Worm (Caenorhabditis elegans): ENCODE measurements around the gene idpb-4.

Gene idpb-4

ce11 chrII:8707024-8707423, 30.3 kb downstream of the idpb-4 start, which contains the start of gene cup-16:
cup-16 (plus strand) TSS chrII:8707155.
- TF ChIP-seq tra-1 (GFP tag; IDR thresholded peaks at IDR 0.05), result no peak
- TF ChIP-seq dve-1 (tag; optimal IDR thresholded peaks at IDR 0.05; ENCODE audit: insufficient read depth), result no peak
- no peak for TF ChIP-seq nhr-6 (tag; optimal IDR thresholded peaks at IDR 0.05)
- TF ChIP-seq dmd-6 (GFP tag; IDR thresholded peaks at IDR 0.05), result no peak
- no peak for TF ChIP-seq F10B5.3 (tag; optimal IDR thresholded peaks at IDR 0.05)
- no peak for TF ChIP-seq lim-7 (GFP tag; IDR thresholded peaks at IDR 0.05)
- no peak for TF ChIP-seq F44E2.7 (GFP tag; IDR thresholded peaks at IDR 0.05)
- TF ChIP-seq hlh-30 (tag; optimal IDR thresholded peaks at IDR 0.05; ENCODE audit: insufficient read depth), result peak; percentile 74
- TF ChIP-seq Y48G9A.11 (GFP tag; IDR thresholded peaks at IDR 0.05), result no peak
- no peak for TF ChIP-seq F37D6.2 (tag; optimal IDR thresholded peaks at IDR 0.05)
- TF ChIP-seq lsy-2 (tag; optimal IDR thresholded peaks at IDR 0.05), result peak in 1 of 2 experiments; percentile 36
- TF ChIP-seq unc-62 (GFP tag; optimal IDR thresholded peaks at IDR 0.05 in 1 of 2), result peak in 1 of 2 experiments; percentile 71
- no peak for TF ChIP-seq unc-62 (tag; optimal IDR thresholded peaks at IDR 0.05)
- TF ChIP-seq daf-16 (GFP tag; optimal IDR thresholded peaks at IDR 0.05), result peak in 1 of 2 experiments; percentile 25
- TF ChIP-seq daf-16 (tag; optimal IDR thresholded peaks at IDR 0.05), result no peak
- no peak for TF ChIP-seq set-16 (GFP tag; IDR thresholded peaks at IDR 0.05)
- peak; percentile 71 for TF ChIP-seq nhr-11 (tag; optimal IDR thresholded peaks at IDR 0.05)
- no peak for TF ChIP-seq ztf-7 (tag; optimal IDR thresholded peaks at IDR 0.05)
- TF ChIP-seq daf-12 (tag; optimal IDR thresholded peaks at IDR 0.05), result no peak
- no peak for TF ChIP-seq nhr-41 (GFP tag; IDR thresholded peaks at IDR 0.05)
- TF ChIP-seq T20F7.1 (GFP tag; optimal IDR thresholded peaks at IDR 0.05), result no peak
- TF ChIP-seq hlh-11 (tag; optimal IDR thresholded peaks at IDR 0.05), result peak; percentile 55
- TF ChIP-seq lir-3 (tag; optimal IDR thresholded peaks at IDR 0.05), result no peak
- no peak for TF ChIP-seq jun-1 (tag; optimal IDR thresholded peaks at IDR 0.05)
- no peak for TF ChIP-seq egl-27 (tag; optimal IDR thresholded peaks at IDR 0.05)
- no peak for TF ChIP-seq mes-2 (tag; optimal IDR thresholded peaks at IDR 0.05; ENCODE audit: poor library complexity, severe bottlenecking)
- TF ChIP-seq daf-8 (GFP tag; IDR thresholded peaks at IDR 0.05), result no peak
- no peak for TF ChIP-seq aha-1 (tag)

ce11 chrII:8704413-8704874, 32.9 kb downstream of the idpb-4 start, which contains the start of gene prx-5:
prx-5 (plus strand) TSS chrII:8704824.
- no peak for TF ChIP-seq F44E2.7 (GFP tag; IDR thresholded peaks at IDR 0.05)
- TF ChIP-seq T20F7.1 (GFP tag; optimal IDR thresholded peaks at IDR 0.05), result peak; percentile 10
- TF ChIP-seq aly-2 (tag; optimal IDR thresholded peaks at IDR 0.05), result no peak
- peak; percentile 32 for TF ChIP-seq dve-1 (tag; optimal IDR thresholded peaks at IDR 0.05; ENCODE audit: insufficient read depth)
- TF ChIP-seq dmd-6 (GFP tag; IDR thresholded peaks at IDR 0.05), result peak; percentile 29; the same call in 1 of the 2 replicates
- TF ChIP-seq ceh-32 (tag; optimal IDR thresholded peaks at IDR 0.05; ENCODE audit: poor library complexity), result no peak
- TF ChIP-seq zag-1 (tag; optimal IDR thresholded peaks at IDR 0.05), result no peak
- TF ChIP-seq nhr-28 (tag; optimal IDR thresholded peaks at IDR 0.05), result peak; percentile 77
- TF ChIP-seq unc-39 (tag; optimal IDR thresholded peaks at IDR 0.05), result no peak
- no peak for TF ChIP-seq spr-1 (tag; optimal IDR thresholded peaks at IDR 0.05)
- peak; percentile 35 for TF ChIP-seq pqm-1 (tag; optimal IDR thresholded peaks at IDR 0.05)

ce11 chrII:8703729-8704128, 33.6 kb downstream of the idpb-4 start, which contains the start of gene ceh-7:
ceh-7 (minus strand) TSS chrII:8703829.
- no peak for TF ChIP-seq ama-1 (optimal IDR thresholded peaks at IDR 0.05)
- no peak for TF ChIP-seq egl-43 (GFP tag; IDR thresholded peaks at IDR 0.05)

Measured in whole organism, L4 larva.